Worm (Caenorhabditis elegans): ENCODE measurements around the gene Y51A2B.5.

Y51A2B.5 gene

ce11 chrV:18412351-18412750, 23.3 kb downstream of the Y51A2B.5 start (continued):
- TF ChIP-seq atf-7 (tag; optimal IDR thresholded peaks at IDR 0.05) (no peak), aptf-3 (GFP tag; IDR thresholded peaks at IDR 0.05) (no peak), mcd-1 (GFP tag; IDR thresholded peaks at IDR 0.05) (no peak), ekl-4 (GFP tag; IDR thresholded peaks at IDR 0.05) (peak; percentile 35; the same call in 1 of the 2 replicates), madf-6 (GFP tag; IDR thresholded peaks at IDR 0.05) (peak; percentile 60; the same call in 1 of the 2 replicates), B0019.2 (GFP tag; conservative IDR thresholded peaks at IDR 0.05) (no peak), unc-130 (GFP tag; optimal IDR thresholded peaks at IDR 0.05) (peak; percentile 16), hlh-12 (tag; optimal IDR thresholded peaks at IDR 0.05) (peak; percentile 11), egrh-3 (GFP tag; IDR thresholded peaks at IDR 0.05) (no peak), D2030.7 (GFP tag; IDR thresholded peaks at IDR 0.05) (0 out of 2 replicates have a peak, but pooled peaks have one; percentile 26), attf-5 (GFP tag; optimal IDR thresholded peaks at IDR 0.05) (peak; percentile 5), somi-1 (GFP tag; optimal IDR thresholded peaks at IDR 0.05) (no peak), lin-40 (tag; optimal IDR thresholded peaks at IDR 0.05) (no peak), die-1 (tag; optimal IDR thresholded peaks at IDR 0.05) (peak; percentile 67), nfya-2 (GFP tag; IDR thresholded peaks at IDR 0.05) (no peak), ztf-26 (tag; optimal IDR thresholded peaks at IDR 0.05) (no peak), lin-54 (GFP tag; optimal IDR thresholded peaks at IDR 0.05) (peak; percentile 19), zim-3 (tag; optimal IDR thresholded peaks at IDR 0.05) (peak; percentile 43), F23B12.7 (tag; optimal IDR thresholded peaks at IDR 0.05; ENCODE audit: insufficient read depth) (peak; percentile 23), madf-8 (GFP tag; conservative IDR thresholded peaks at IDR 0.05) (no peak), egl-44 (GFP tag; IDR thresholded peaks at IDR 0.05) (no peak), attf-3 (GFP tag; conservative IDR thresholded peaks at IDR 0.05) (0 out of 2 replicates have a peak, but pooled peaks have one; percentile 20), tbp1 (GFP tag; optimal IDR thresholded peaks at IDR 0.05) (peak; percentile 92), sptf-2 (GFP tag; optimal IDR thresholded peaks at IDR 0.05) (no peak), T26A5.8 (tag; optimal IDR thresholded peaks at IDR 0.05) (peak; percentile 25), rpc-1 (optimal IDR thresholded peaks at IDR 0.05) (peak; percentile 82), rpc-1 (tag; optimal IDR thresholded peaks at IDR 0.05) (peak; percentile 94), B0035.1 (tag; optimal IDR thresholded peaks at IDR 0.05) (no peak), C17E4.6 (GFP tag; IDR thresholded peaks at IDR 0.05) (peak; percentile 54; the same call in 1 of the 2 replicates), snpc-1.3 (tag; optimal IDR thresholded peaks at IDR 0.05; ENCODE audit: insufficient read depth) (peak; percentile 79), athp-1 (tag; optimal IDR thresholded peaks at IDR 0.05) (no peak), pbrm-1 (GFP tag; IDR thresholded peaks at IDR 0.05) (no peak), dox-1 (GFP tag; IDR thresholded peaks at IDR 0.05) (peak; percentile 51; the same call in 1 of the 2 replicates), attf-6 (GFP tag; IDR thresholded peaks at IDR 0.05) (no peak), ztf-22 (GFP tag; optimal IDR thresholded peaks at IDR 0.05) (no peak), bed-1 (GFP tag; IDR thresholded peaks at IDR 0.05) (no peak), ceh-79 (tag; optimal IDR thresholded peaks at IDR 0.05) (no peak), snpc-4 (GFP tag; optimal IDR thresholded peaks at IDR 0.05) (peak; percentile 60), snpc-4 (tag; optimal IDR thresholded peaks at IDR 0.05) (peak in 2 of 4 experiments; percentile 18 to 74), ets-4 (GFP tag; optimal IDR thresholded peaks at IDR 0.05) (no peak), rec-8 (tag; optimal IDR thresholded peaks at IDR 0.05) (peak in 1 of 2 experiments; percentile 33), gei-17 (GFP tag; optimal IDR thresholded peaks at IDR 0.05) (no peak), ama-1 (optimal IDR thresholded peaks at IDR 0.05) (no peak), ama-1 (GFP tag; optimal IDR thresholded peaks at IDR 0.05) (peak in 1 of 2 experiments; percentile 31), K11D2.4 (GFP tag; IDR thresholded peaks at IDR 0.05) (no peak), F49E8.2 (tag; optimal IDR thresholded peaks at IDR 0.05; ENCODE audit: insufficient read depth) (peak; percentile 50), ztf-18 (tag; optimal IDR thresholded peaks at IDR 0.05) (peak; percentile 66), Y56A3A.18 (GFP tag; IDR thresholded peaks at IDR 0.05) (peak; percentile 77; the same call in 1 of the 2 replicates), nhr-90 (tag; optimal IDR thresholded peaks at IDR 0.05) (peak; percentile 52)
